Fruit fly (Drosophila melanogaster): Measurements from ENCODE around the gene CG31917.
A peak's percentile ranks its signal among the peaks of the same experiment; 100 is the strongest.

CG31917 gene

DNA sequence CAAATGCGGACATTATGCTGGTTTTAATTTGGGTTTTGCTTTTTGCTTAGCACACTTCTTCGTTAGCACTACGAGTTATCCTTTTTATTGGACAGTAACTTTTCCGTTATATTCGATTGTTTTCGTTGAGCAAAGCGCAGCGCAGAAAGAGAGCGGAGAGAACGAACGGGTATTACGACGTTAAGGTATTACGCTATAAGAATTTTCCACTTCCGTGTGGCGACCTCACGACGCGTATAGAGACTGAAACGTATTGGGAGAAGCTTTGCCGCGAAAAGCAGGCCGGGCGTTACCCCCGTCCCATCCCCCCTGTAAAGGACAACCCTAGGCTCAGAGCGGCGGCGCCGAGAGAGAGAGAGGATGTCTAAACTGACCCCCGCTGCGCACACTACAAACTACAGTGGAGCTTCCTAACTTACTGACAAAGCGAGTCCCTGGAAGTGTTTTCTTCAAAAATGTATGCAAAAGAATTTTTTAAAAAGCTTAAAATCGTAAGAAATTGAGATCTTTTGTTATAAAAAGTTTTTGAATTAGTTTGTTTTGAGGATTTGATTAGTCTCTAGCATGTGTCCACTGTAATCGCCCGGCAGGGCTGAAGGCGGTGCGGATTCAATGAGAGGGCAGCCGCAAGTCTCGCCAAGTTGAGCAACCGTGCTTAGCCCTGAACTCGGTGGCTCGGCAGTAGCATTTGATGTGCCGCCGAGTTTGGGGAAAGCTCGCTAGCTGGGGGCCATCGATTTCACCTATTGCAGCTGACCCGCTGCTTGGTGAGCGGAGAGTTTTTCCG lies 5.8 kb downstream of the CG31917 start (continued):
- peak; percentile 96 for TF ChIP-seq bab2 (GFP tag; optimal IDR thresholded peaks at IDR 0.05)
- peak; percentile 92 for TF ChIP-seq HmgD (GFP tag; optimal IDR thresholded peaks at IDR 0.05)
- TF ChIP-seq chm (GFP tag; IDR thresholded peaks at IDR 0.05), result peak; percentile 94
- TF ChIP-seq insv (GFP tag; optimal IDR thresholded peaks at IDR 0.05), result peak; percentile 9 to 58
- no peak for TF ChIP-seq hth (optimal IDR thresholded peaks at IDR 0.05)
- no peak for TF ChIP-seq pan (optimal IDR thresholded peaks at IDR 0.05)
- TF ChIP-seq pan (GFP tag; optimal IDR thresholded peaks at IDR 0.05 in 1 of 2, IDR thresholded peaks at IDR 0.05 in 1 of 2), result peak in 1 of 2 experiments; percentile 97
- TF ChIP-seq D19A (tag; optimal IDR thresholded peaks at IDR 0.05), result peak; percentile 89
- TF ChIP-seq jing (GFP tag; optimal IDR thresholded peaks at IDR 0.05), result peak; percentile 80
- TF ChIP-seq CG17385 (GFP tag; optimal IDR thresholded peaks at IDR 0.05), result peak; percentile 91
- TF ChIP-seq otp (GFP tag; IDR thresholded peaks at IDR 0.05), result peak; percentile 93
- TF ChIP-seq CG9437 (GFP tag; optimal IDR thresholded peaks at IDR 0.05), result peak; percentile 90
- TF ChIP-seq CG2889 (GFP tag; IDR thresholded peaks at IDR 0.05), result peak; percentile 91
- TF ChIP-seq ftz-f1 (GFP tag; optimal IDR thresholded peaks at IDR 0.05), result peak; percentile 79
- TF ChIP-seq scrt (GFP tag; optimal IDR thresholded peaks at IDR 0.05), result peak; percentile 93
- peak; percentile 95 for TF ChIP-seq CG3281 (GFP tag; optimal IDR thresholded peaks at IDR 0.05)
- peak; percentile 89 for TF ChIP-seq p53 (GFP tag; optimal IDR thresholded peaks at IDR 0.05)
- TF ChIP-seq Mad (GFP tag; optimal IDR thresholded peaks at IDR 0.05), result peak; percentile 90
- TF ChIP-seq Meics (GFP tag; optimal IDR thresholded peaks at IDR 0.05), result peak; percentile 97
- TF ChIP-seq cg (GFP tag; optimal IDR thresholded peaks at IDR 0.05), result no peak
- TF ChIP-seq CG15601 (tag; optimal IDR thresholded peaks at IDR 0.05), result peak; percentile 88
- TF ChIP-seq Nf-YC (tag; optimal IDR thresholded peaks at IDR 0.05), result peak; percentile 83
- TF ChIP-seq CG14667 (GFP tag; IDR thresholded peaks at IDR 0.05), result peak; percentile 95
- TF ChIP-seq CG7357 (GFP tag; IDR thresholded peaks at IDR 0.05), result peak; percentile 87
- peak; percentile 97 for TF ChIP-seq Antp (GFP tag; optimal IDR thresholded peaks at IDR 0.05)
- peak; percentile 96 for TF ChIP-seq Aef1 (GFP tag; IDR thresholded peaks at IDR 0.05)
- peak; percentile 97 for TF ChIP-seq HLH3B (GFP tag; IDR thresholded peaks at IDR 0.05)
- peak; percentile 46 for TF ChIP-seq lbe (GFP tag; optimal IDR thresholded peaks at IDR 0.05)
- TF ChIP-seq luna (GFP tag; optimal IDR thresholded peaks at IDR 0.05), result peak; percentile 93
- TF ChIP-seq CG34422 (GFP tag; IDR thresholded peaks at IDR 0.05), result peak; percentile 96
- peak; percentile 90 for TF ChIP-seq Dip3 (GFP tag; optimal IDR thresholded peaks at IDR 0.05)
- peak; percentile 50 for TF ChIP-seq CG3995 (GFP tag; optimal IDR thresholded peaks at IDR 0.05)
- TF ChIP-seq Elba2 (GFP tag; optimal IDR thresholded peaks at IDR 0.05), result no peak
- TF ChIP-seq HHEX (GFP tag; optimal IDR thresholded peaks at IDR 0.05), result peak; percentile 94
- peak; percentile 96 for TF ChIP-seq CG12659 (GFP tag; optimal IDR thresholded peaks at IDR 0.05)
- peak; percentile 92 for TF ChIP-seq NFAT (GFP tag; IDR thresholded peaks at IDR 0.05)
- peak; percentile 94 for TF ChIP-seq CG8944 (GFP tag; optimal IDR thresholded peaks at IDR 0.05)
- peak; percentile 85 for TF ChIP-seq Poxn (GFP tag; IDR thresholded peaks at IDR 0.05)
- peak; percentile 34 to 48 for TF ChIP-seq Trl (optimal IDR thresholded peaks at IDR 0.05)
- TF ChIP-seq Trl (GFP tag; optimal IDR thresholded peaks at IDR 0.05), result peak; percentile 92
- peak; percentile 87 for TF ChIP-seq CG1024 (GFP tag; IDR thresholded peaks at IDR 0.05)
- TF ChIP-seq CG2712 (tag; optimal IDR thresholded peaks at IDR 0.05), result peak; percentile 94
- peak; percentile 90 for TF ChIP-seq pb (GFP tag; optimal IDR thresholded peaks at IDR 0.05)
- TF ChIP-seq Lpt (GFP tag; optimal IDR thresholded peaks at IDR 0.05), result no peak
- peak; percentile 92 for TF ChIP-seq Hr3 (GFP tag; optimal IDR thresholded peaks at IDR 0.05)
- TF ChIP-seq CG10462 (GFP tag; optimal IDR thresholded peaks at IDR 0.05), result peak; percentile 86
- peak; percentile 94 for TF ChIP-seq CG1792 (GFP tag; optimal IDR thresholded peaks at IDR 0.05)
- peak; percentile 92 for TF ChIP-seq CG1647 (GFP tag; optimal IDR thresholded peaks at IDR 0.05)
- peak; percentile 86 for TF ChIP-seq onecut (GFP tag; IDR thresholded peaks at IDR 0.05)
- peak; percentile 93 for TF ChIP-seq chn (GFP tag; optimal IDR thresholded peaks at IDR 0.05)
- peak; percentile 27 for TF ChIP-seq ac (GFP tag; optimal IDR thresholded peaks at IDR 0.05)
- TF ChIP-seq bowl (GFP tag; IDR thresholded peaks at IDR 0.05), result peak; percentile 84; the same call in 1 of the 2 replicates

Data from whole organism, embryonic.